Fruit fly (Drosophila melanogaster): ENCODE results near the gene CG2901.

The CG2901 gene

DNA sequence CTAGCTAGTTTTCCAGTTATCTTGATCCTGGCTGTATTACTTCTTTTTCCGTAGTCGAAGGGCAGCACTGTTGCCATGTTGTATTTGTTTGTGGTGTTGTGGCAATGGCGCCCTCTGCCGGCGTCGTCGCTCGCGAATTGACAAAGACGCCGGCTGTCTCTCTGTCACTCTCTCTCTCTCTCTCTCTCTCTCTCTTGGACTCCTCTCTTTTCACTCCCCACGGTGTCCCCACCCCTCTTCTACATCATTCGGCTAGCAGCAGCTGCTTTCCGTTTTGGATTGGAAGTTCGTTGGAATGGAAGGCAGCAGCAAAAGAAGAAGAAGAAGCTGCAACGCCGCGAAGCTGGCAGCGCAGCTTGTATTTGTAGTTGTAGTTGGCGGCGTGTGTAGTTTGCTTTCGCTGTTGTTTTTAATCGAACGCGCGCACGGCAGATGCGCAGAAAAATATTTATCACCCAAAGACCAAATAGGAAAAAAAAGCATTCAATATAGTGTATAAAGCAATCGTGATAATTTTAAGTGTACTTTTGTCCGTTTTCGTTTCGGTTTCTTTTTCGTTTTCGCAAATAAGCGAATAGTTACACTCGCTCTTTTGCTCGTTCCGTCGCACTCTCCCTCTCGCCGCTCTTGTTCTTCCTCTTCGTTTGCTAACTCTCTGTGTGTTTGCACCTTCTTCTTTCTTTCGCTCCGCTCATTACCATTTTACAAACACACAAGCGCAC is 48.1 kb upstream of the CG2901 start (continued):
- TF ChIP-seq pan (optimal IDR thresholded peaks at IDR 0.05) (no peak), CG32264 (GFP tag; optimal IDR thresholded peaks at IDR 0.05) (no peak)

DNA sequence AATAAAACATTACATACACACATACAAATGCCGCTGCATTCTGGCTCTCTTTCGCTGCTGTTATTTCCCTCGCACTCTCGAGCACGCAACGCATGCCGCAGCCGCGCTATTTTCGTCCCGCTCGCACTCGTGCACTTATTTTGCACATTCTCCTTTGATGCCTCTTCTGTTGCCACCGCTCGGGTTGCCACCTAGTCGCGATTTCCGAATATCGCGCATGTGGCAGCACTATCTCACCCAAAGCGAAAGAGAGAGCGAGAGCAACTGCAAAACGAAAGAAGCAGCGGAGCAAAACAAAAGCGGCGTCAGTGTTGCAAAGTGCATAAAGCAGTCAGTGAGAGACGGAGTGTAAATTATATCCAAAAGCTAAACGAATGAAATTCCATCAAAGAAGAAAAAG is 47.1 kb upstream of the CG2901 start:
- TF ChIP-seq Myc (optimal IDR thresholded peaks at IDR 0.05) = no peak
- TF ChIP-seq Hr83 (GFP tag; optimal IDR thresholded peaks at IDR 0.05; ENCODE audit: poor library complexity, severe bottlenecking) = peak; percentile 47
- TF ChIP-seq Dfd (GFP tag; optimal IDR thresholded peaks at IDR 0.05) = no peak
- peak; percentile 25 for TF ChIP-seq OdsH (GFP tag; optimal IDR thresholded peaks at IDR 0.05)
- TF ChIP-seq woc (GFP tag; optimal IDR thresholded peaks at IDR 0.05) = peak; percentile 9
- TF ChIP-seq Jra (GFP tag; optimal IDR thresholded peaks at IDR 0.05) = no peak
- TF ChIP-seq dsf (GFP tag; optimal IDR thresholded peaks at IDR 0.05; ENCODE audit: borderline replicate concordance) = no peak
- peak; percentile 38 for TF ChIP-seq fru (GFP tag; optimal IDR thresholded peaks at IDR 0.05)
- TF ChIP-seq Dif (GFP tag; optimal IDR thresholded peaks at IDR 0.05; ENCODE audit: partially characterized antibody) = peak; percentile 41
- TF ChIP-seq Hnf4 (GFP tag; optimal IDR thresholded peaks at IDR 0.05) = peak; percentile 65
- TF ChIP-seq sv (GFP tag; optimal IDR thresholded peaks at IDR 0.05) = no peak
- TF ChIP-seq ey (GFP tag; optimal IDR thresholded peaks at IDR 0.05) = peak; percentile 34
- peak; percentile 100 for TF ChIP-seq psq (GFP tag; optimal IDR thresholded peaks at IDR 0.05)
- TF ChIP-seq foxo (GFP tag; optimal IDR thresholded peaks at IDR 0.05) = peak in 1 of 2 experiments; percentile 25
- peak; percentile 68 for TF ChIP-seq br (GFP tag; optimal IDR thresholded peaks at IDR 0.05)
- no peak for TF ChIP-seq pan (optimal IDR thresholded peaks at IDR 0.05)
- TF ChIP-seq N (GFP tag; optimal IDR thresholded peaks at IDR 0.05) = no peak
- TF ChIP-seq Vsx2 (GFP tag; optimal IDR thresholded peaks at IDR 0.05; ENCODE audit: partially characterized antibody) = no peak
- peak; percentile 23 for TF ChIP-seq Sp1 (GFP tag; optimal IDR thresholded peaks at IDR 0.05)
- no peak for TF ChIP-seq GATAd (GFP tag; optimal IDR thresholded peaks at IDR 0.05)
- TF ChIP-seq dl (GFP tag; optimal IDR thresholded peaks at IDR 0.05; ENCODE audit: insufficient read depth in 1 of 2, partially characterized antibody in 2 of 2) = peak in 1 of 2 experiments; percentile 36
- TF ChIP-seq jim (GFP tag; optimal IDR thresholded peaks at IDR 0.05) = no peak
- TF ChIP-seq Hr78 (GFP tag; optimal IDR thresholded peaks at IDR 0.05) = no peak
- peak; percentile 58 for TF ChIP-seq tai (GFP tag; optimal IDR thresholded peaks at IDR 0.05)
- TF ChIP-seq sage (GFP tag; optimal IDR thresholded peaks at IDR 0.05) = peak; percentile 40
- TF ChIP-seq Rel (GFP tag; optimal IDR thresholded peaks at IDR 0.05) = no peak
- peak; percentile 69 for TF ChIP-seq Rel (tag; optimal IDR thresholded peaks at IDR 0.05)
- peak; percentile 13 for TF ChIP-seq HLH106 (tag; optimal IDR thresholded peaks at IDR 0.05)
- no peak for TF ChIP-seq dmrt93B (GFP tag; optimal IDR thresholded peaks at IDR 0.05)
- TF ChIP-seq Mio (GFP tag; optimal IDR thresholded peaks at IDR 0.05) = no peak
- no peak for TF ChIP-seq lola (GFP tag; optimal IDR thresholded peaks at IDR 0.05)
- TF ChIP-seq rgr (GFP tag; optimal IDR thresholded peaks at IDR 0.05) = peak; percentile 69
- peak; percentile 35 for TF ChIP-seq CG32264 (GFP tag; optimal IDR thresholded peaks at IDR 0.05)
- TF ChIP-seq brk (GFP tag; optimal IDR thresholded peaks at IDR 0.05) = peak; percentile 24
- TF ChIP-seq usp (GFP tag; optimal IDR thresholded peaks at IDR 0.05) = no peak
- peak; percentile 4 for TF ChIP-seq CG9705 (GFP tag; optimal IDR thresholded peaks at IDR 0.05)
- TF ChIP-seq CrebA (GFP tag; optimal IDR thresholded peaks at IDR 0.05; ENCODE audit: borderline replicate concordance) = no peak
- TF ChIP-seq h (GFP tag; optimal IDR thresholded peaks at IDR 0.05) = peak; percentile 73
- no peak for TF ChIP-seq Abd-B (GFP tag; optimal IDR thresholded peaks at IDR 0.05)

DNA sequence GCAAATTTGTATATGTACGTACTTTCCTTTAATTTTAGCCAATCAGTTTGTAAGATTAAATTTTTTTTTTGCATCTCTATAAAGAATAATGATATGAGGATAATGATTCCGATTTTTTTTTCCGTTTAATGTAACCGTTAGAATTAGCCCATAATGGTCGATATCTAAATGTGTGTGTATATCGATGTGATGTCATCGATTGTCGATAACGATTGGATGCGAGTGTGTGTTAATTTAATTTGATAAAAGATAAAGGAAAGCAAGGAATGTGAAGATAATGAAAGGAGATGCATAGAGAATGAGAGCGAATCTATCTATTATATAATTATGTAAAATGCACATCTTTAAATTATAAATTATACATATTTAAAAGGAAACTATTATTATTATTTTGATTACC is 39.6 kb upstream of the CG2901 start:
- TF ChIP-seq Hr83 (GFP tag; optimal IDR thresholded peaks at IDR 0.05; ENCODE audit: poor library complexity, severe bottlenecking) (no peak), Hr78 (GFP tag; optimal IDR thresholded peaks at IDR 0.05) (no peak), CG32264 (GFP tag; optimal IDR thresholded peaks at IDR 0.05) (no peak), ey (GFP tag; optimal IDR thresholded peaks at IDR 0.05) (no peak), Rel (GFP tag; optimal IDR thresholded peaks at IDR 0.05) (no peak), Rel (tag; optimal IDR thresholded peaks at IDR 0.05) (no peak), psq (GFP tag; optimal IDR thresholded peaks at IDR 0.05) (no peak), h (GFP tag; optimal IDR thresholded peaks at IDR 0.05) (no peak), lola (GFP tag; optimal IDR thresholded peaks at IDR 0.05) (no peak), Vsx2 (GFP tag; optimal IDR thresholded peaks at IDR 0.05; ENCODE audit: partially characterized antibody) (no peak), rgr (GFP tag; optimal IDR thresholded peaks at IDR 0.05) (no peak), jim (GFP tag; optimal IDR thresholded peaks at IDR 0.05) (no peak), CG9705 (GFP tag; optimal IDR thresholded peaks at IDR 0.05) (no peak), Hnf4 (GFP tag; optimal IDR thresholded peaks at IDR 0.05) (no peak), Myc (optimal IDR thresholded peaks at IDR 0.05) (no peak), dl (GFP tag; optimal IDR thresholded peaks at IDR 0.05; ENCODE audit: insufficient read depth in 1 of 2, partially characterized antibody in 2 of 2) (no peak)

Measured in whole organism, wandering third instar larva.